Fruit fly (Drosophila melanogaster) whole organism, adult: ENCODE data around the gene Bsg.

ENCODE experiments used
- CG14711 ChIP-seq: fragments of 200-800 bp; sonication (Bioruptor generic); optimal IDR thresholded peaks from 2 replicates; lab custom pipeline; 2018; ENCODE audit warnings: missing biosample characterization, mild to moderate bottlenecking, missing genetic modification characterization, moderate library complexity
- CG33017 ChIP-seq: fragments of 200-800 bp; sonication (Bioruptor generic); optimal IDR thresholded peaks from 2 replicates; lab custom pipeline; 2018; ENCODE audit warnings: missing biosample characterization, mild to moderate bottlenecking, missing genetic modification characterization, moderate library complexity
- CG5204 ChIP-seq: fragments of 200-800 bp; sonication (Bioruptor generic); optimal IDR thresholded peaks from 2 replicates; lab custom pipeline; 2016; ENCODE audit warnings: missing biosample characterization, missing genetic modification characterization
- CG7045 ChIP-seq: fragments of 200-800 bp; sonication (Bioruptor generic); optimal IDR thresholded peaks from 2 replicates; lab custom pipeline; 2017; ENCODE audit warnings: missing biosample characterization, mild to moderate bottlenecking, missing genetic modification characterization
- Clk ChIP-seq: fragments of 200-800 bp; sonication (Bioruptor generic); optimal IDR thresholded peaks from 2 replicates; lab custom pipeline; 2017; ENCODE audit warnings: missing biosample characterization, missing genetic modification characterization
- Crg-1 ChIP-seq: fragments of 200-800 bp; sonication (Bioruptor generic); optimal IDR thresholded peaks from 2 replicates; lab custom pipeline; 2016; ENCODE audit warnings: missing biosample characterization, missing genetic modification characterization
- cic ChIP-seq: fragments of 200-800 bp; sonication (Bioruptor generic); optimal IDR thresholded peaks from 2 replicates; lab custom pipeline; 2017; ENCODE audit warnings: missing biosample characterization, mild to moderate bottlenecking, missing genetic modification characterization, moderate library complexity
- cnc ChIP-seq, 2 experiments: fragments of >200 bp; optimal IDR thresholded peaks; 2 replicates each; lab custom pipeline; 2017
- kay ChIP-seq: fragments of 200-800 bp; sonication (Bioruptor generic); peaks from one replicate; lab custom pipeline; 2016; ENCODE audit warnings: missing biosample characterization, missing genetic modification characterization, borderline replicate concordance
- ovo ChIP-seq: fragments of 200-800 bp; sonication (Bioruptor generic); optimal IDR thresholded peaks from 2 replicates; lab custom pipeline; 2016; ENCODE audit warnings: missing biosample characterization, missing genetic modification characterization
- pad ChIP-seq: fragments of 200-800 bp; sonication (Bioruptor generic); optimal IDR thresholded peaks from 3 replicates; lab custom pipeline; 2017; ENCODE audit warnings: missing biosample characterization, missing genetic modification characterization, mild to moderate bottlenecking, moderate library complexity, missing genetic modification reagents
- tj ChIP-seq: fragments of 200-800 bp; sonication (Bioruptor generic); optimal IDR thresholded peaks from 3 replicates; lab custom pipeline; 2017; ENCODE audit warnings: missing biosample characterization, mild to moderate bottlenecking, missing genetic modification characterization, moderate library complexity
- toe ChIP-seq: fragments of 200-800 bp; sonication (Bioruptor generic); optimal IDR thresholded peaks from 2 replicates; lab custom pipeline; 2016; ENCODE audit warnings: missing biosample characterization, missing genetic modification characterization

DNA sequence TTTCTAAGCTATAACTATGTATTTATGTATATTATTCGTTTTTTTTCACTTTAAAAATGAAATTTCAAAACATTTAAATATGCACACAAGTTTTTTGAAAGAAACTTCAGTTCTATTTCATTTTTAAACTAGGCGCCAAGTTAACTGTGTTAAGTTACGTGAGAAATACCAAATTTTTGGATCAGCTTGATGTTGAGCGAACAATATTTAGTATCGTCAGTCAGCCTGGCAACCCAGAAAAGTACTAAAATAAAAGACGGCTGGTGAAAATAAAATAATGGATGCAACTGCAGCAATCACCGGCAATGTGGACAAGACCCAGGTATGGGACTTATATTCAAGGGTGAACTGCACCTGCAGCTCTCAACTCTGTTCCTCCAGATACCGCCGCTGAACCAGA lies 42.3 kb upstream of the Bsg start, which contains the start of gene CCDC53:
- TF ChIP-seq tj = no peak
- no peak for TF ChIP-seq CG7045 (GFP tag; lab: Kevin White, UChicago)
- no peak for TF ChIP-seq kay
- no peak for TF ChIP-seq CG33017
- peak; percentile 98 for TF ChIP-seq CG14711 (tag; lab: Kevin White, UChicago)
- TF ChIP-seq Clk (GFP tag; lab: Kevin White, UChicago) = no peak
- TF ChIP-seq toe (GFP tag; lab: Kevin White, UChicago) = no peak
- no peak for TF ChIP-seq pad (GFP tag; lab: Kevin White, UChicago)
- TF ChIP-seq cnc (optimal IDR thresholded peaks at IDR 0.05; lab: Kevin White, UChicago) = no peak
- no peak for TF ChIP-seq cic
- TF ChIP-seq CG5204 (GFP tag; lab: Kevin White, UChicago) = no peak
- no peak for TF ChIP-seq ovo
- no peak for TF ChIP-seq Crg-1 (GFP tag; lab: Kevin White, UChicago)
